Fruit fly (Drosophila melanogaster) whole organism, embryonic: ENCODE measurements around the gene VhaM9.7-b.

Experiments used
- BEAF-32 ChIP-seq: fragments of 200-800 bp; sonication (Bioruptor generic); optimal IDR thresholded peaks from 3 replicates; lab custom pipeline; 2017; ENCODE audit warnings: missing biosample characterization, missing genetic modification characterization, mild to moderate bottlenecking, moderate library complexity, missing genetic modification reagents
- CG10274 ChIP-seq: fragments of 200-800 bp; sonication (Bioruptor generic); optimal IDR thresholded peaks from 3 replicates; lab custom pipeline; 2017; ENCODE audit warnings: missing biosample characterization, mild to moderate bottlenecking, missing genetic modification characterization
- CG11723 ChIP-seq: fragments of 200-800 bp; sonication (Bioruptor generic); optimal IDR thresholded peaks from 2 replicates; lab custom pipeline; 2017; ENCODE audit warnings: missing biosample characterization, mild to moderate bottlenecking, missing genetic modification characterization
- CG12299 ChIP-seq: fragments of 200-800 bp; sonication (Bioruptor generic); optimal IDR thresholded peaks from 2 replicates; lab custom pipeline; 2018; ENCODE audit warnings: missing biosample characterization, mild to moderate bottlenecking, missing genetic modification characterization
- CG16813 ChIP-seq: fragments of 200-800 bp; sonication (Bioruptor generic); IDR thresholded peaks from 3 replicates; pipeline ENCODE4 v1.3.6; 2022; ENCODE audit warnings: missing biosample characterization, missing genetic modification characterization; ENCODE audit not compliant: partially characterized antibody
- CG1792 ChIP-seq: fragments of 200-800 bp; sonication (Bioruptor generic); optimal IDR thresholded peaks from 2 replicates; lab custom pipeline; 2016; ENCODE audit warnings: missing biosample characterization, missing genetic modification characterization
- CG1832 ChIP-seq: fragments of 200-800 bp; sonication (Bioruptor generic); optimal IDR thresholded peaks from 2 replicates; lab custom pipeline; 2017; ENCODE audit warnings: missing biosample characterization, mild to moderate bottlenecking, missing genetic modification characterization, inconsistent platforms
- CG18599 ChIP-seq: fragments of 200-800 bp; sonication (Bioruptor generic); optimal IDR thresholded peaks from 3 replicates; lab custom pipeline; 2017; ENCODE audit warnings: missing biosample characterization, missing genetic modification characterization, mild to moderate bottlenecking, moderate library complexity, missing genetic modification reagents
- CG2889 ChIP-seq: fragments of 200-800 bp; sonication (Bioruptor generic); IDR thresholded peaks from 3 replicates; pipeline ENCODE4 v1.3.6; 2022; ENCODE audit warnings: missing biosample characterization, missing genetic modification characterization
- CG31388 ChIP-seq: fragments of 200-800 bp; sonication (Bioruptor generic); optimal IDR thresholded peaks from 2 replicates; lab custom pipeline; 2016; ENCODE audit warnings: missing biosample characterization, missing genetic modification characterization
- CG32767 ChIP-seq: fragments of 200-800 bp; sonication (Bioruptor generic); IDR thresholded peaks from 2 replicates; pipeline ENCODE4 v1.3.6; 2022; ENCODE audit warnings: missing biosample characterization, missing genetic modification characterization
- CG3281 ChIP-seq: fragments of 200-800 bp; sonication (Bioruptor generic); optimal IDR thresholded peaks from 3 replicates; lab custom pipeline; 2017; ENCODE audit warnings: missing biosample characterization, mild to moderate bottlenecking, missing genetic modification characterization
- CG3726 ChIP-seq: fragments of 200-800 bp; sonication (Bioruptor generic); IDR thresholded peaks from 3 replicates; pipeline ENCODE4, ENCODE4 v1.3.6; 2022; ENCODE audit warnings: missing biosample characterization, missing genetic modification characterization
- CG4707 ChIP-seq: fragments of 200-800 bp; sonication (Bioruptor generic); optimal IDR thresholded peaks from 2 replicates; lab custom pipeline; 2018; ENCODE audit warnings: missing biosample characterization, mild to moderate bottlenecking, missing genetic modification characterization, moderate library complexity
- CG4820 ChIP-seq: fragments of 200-800 bp; sonication (Bioruptor generic); optimal IDR thresholded peaks from 3 replicates; lab custom pipeline; 2016; ENCODE audit warnings: missing biosample characterization, missing genetic modification characterization
- CG5245 ChIP-seq: fragments of 200-800 bp; sonication (Bioruptor generic); optimal IDR thresholded peaks from 3 replicates; lab custom pipeline; 2016; ENCODE audit warnings: missing biosample characterization, missing genetic modification characterization
- CG6854 ChIP-seq: fragments of 200-800 bp; sonication (Bioruptor generic); optimal IDR thresholded peaks from 3 replicates; lab custom pipeline; 2017; ENCODE audit warnings: missing biosample characterization, mild to moderate bottlenecking, missing genetic modification characterization
- CG7271 ChIP-seq: fragments of 200-800 bp; sonication (Bioruptor generic); optimal IDR thresholded peaks from 2 replicates; lab custom pipeline; 2018; ENCODE audit warnings: missing biosample characterization, mild to moderate bottlenecking, missing genetic modification characterization, moderate library complexity
- CG8944 ChIP-seq: fragments of 200-800 bp; sonication (Bioruptor generic); optimal IDR thresholded peaks from 3 replicates; lab custom pipeline; 2016; ENCODE audit warnings: missing biosample characterization, missing genetic modification characterization
- CG9609 ChIP-seq: fragments of 200-800 bp; sonication (Bioruptor generic); optimal IDR thresholded peaks from 3 replicates; lab custom pipeline; 2016; ENCODE audit warnings: missing biosample characterization, missing genetic modification characterization
- CTCF ChIP-seq: fragments of 200-800 bp; sonication (Bioruptor generic); optimal IDR thresholded peaks from 2 replicates; lab custom pipeline; 2017; ENCODE audit warnings: missing biosample characterization, mild to moderate bottlenecking, missing genetic modification characterization, moderate library complexity
- Camta ChIP-seq: fragments of 200-800 bp; sonication (Bioruptor generic); optimal IDR thresholded peaks from 2 replicates; lab custom pipeline; 2016; ENCODE audit warnings: missing biosample characterization, missing genetic modification characterization
- CkIIα-i1 ChIP-seq: fragments of 200-800 bp; sonication (Bioruptor generic); IDR thresholded peaks from 2 replicates; pipeline ENCODE4 v1.3.6; 2022; ENCODE audit warnings: missing biosample characterization, missing genetic modification characterization
- Dll ChIP-seq: fragments of 200-800 bp; sonication (Bioruptor generic); IDR thresholded peaks from 4 replicates; pipeline ENCODE4 v1.3.6; 2022; ENCODE audit warnings: missing biosample characterization, missing genetic modification characterization; ENCODE audit not compliant: partially characterized antibody
- Hand ChIP-seq: fragments of 200-800 bp; sonication (Bioruptor generic); optimal IDR thresholded peaks from 2 replicates; lab custom pipeline; 2017; ENCODE audit warnings: mild to moderate bottlenecking, missing biosample characterization, missing genetic modification reagents, missing genetic modification characterization
- MTF-1 ChIP-seq: fragments of 200-800 bp; sonication (Bioruptor generic); optimal IDR thresholded peaks from 2 replicates; lab custom pipeline; 2018; ENCODE audit warnings: missing biosample characterization, mild to moderate bottlenecking, missing genetic modification characterization, borderline replicate concordance
- Myb ChIP-seq: fragments of 200-800 bp; sonication (Bioruptor generic); optimal IDR thresholded peaks from 2 replicates; lab custom pipeline; 2016; ENCODE audit warnings: missing biosample characterization, missing genetic modification characterization
- NK7.1 ChIP-seq: fragments of 200-800 bp; sonication (Bioruptor generic); optimal IDR thresholded peaks from 3 replicates; lab custom pipeline; 2016; ENCODE audit warnings: missing biosample characterization, missing genetic modification characterization
- Pdp1 ChIP-seq, 2 experiments: fragments of 200-800 bp; sonication (Bioruptor generic); optimal IDR thresholded peaks; 3 replicates each; lab custom pipeline; 2016; ENCODE audit warnings: missing biosample characterization in 2 of 2, missing genetic modification characterization in 2 of 2, mild to moderate bottlenecking in 1 of 2, moderate library complexity in 1 of 2
- Rx ChIP-seq: fragments of 200-800 bp; sonication (Bioruptor generic); IDR thresholded peaks from 2 replicates; pipeline ENCODE4 v1.3.6; 2022; ENCODE audit warnings: missing biosample characterization, missing genetic modification characterization
- Stat92E ChIP-seq, 3 experiments: fragments of >200 bp in 2 of 3; fragments of 200-800 bp in 1 of 3; sonication (Bioruptor generic) in 1 of 3; optimal IDR thresholded peaks; 2 replicates each; lab custom pipeline; 2017 to 2019; ENCODE audit warnings: missing biosample characterization in 3 of 3, missing genetic modification characterization in 3 of 3, mild to moderate bottlenecking in 1 of 3, moderate library complexity in 1 of 3
- ase ChIP-seq: fragments of 200-800 bp; sonication (Bioruptor generic); IDR thresholded peaks from 3 replicates; pipeline ENCODE4 v1.3.6; 2022; ENCODE audit warnings: missing biosample characterization, missing genetic modification characterization
- crp ChIP-seq, 2 experiments: fragments of 200-800 bp; sonication (Bioruptor generic); optimal IDR thresholded peaks; 2 replicates in 1 of 2; 3 replicates in 1 of 2; lab custom pipeline; 2017; ENCODE audit warnings: missing biosample characterization in 2 of 2, missing genetic modification characterization in 2 of 2, mild to moderate bottlenecking in 1 of 2, moderate library complexity in 1 of 2
- danr ChIP-seq: fragments of 200-800 bp; sonication (Bioruptor generic); IDR thresholded peaks from 2 replicates; pipeline ENCODE4 v1.3.6; 2022; ENCODE audit warnings: missing biosample characterization, missing genetic modification characterization
- dm ChIP-seq: fragments of 200-800 bp; sonication (Bioruptor generic); optimal IDR thresholded peaks from 3 replicates; lab custom pipeline; 2016; ENCODE audit warnings: missing biosample characterization, missing genetic modification characterization
- eyg ChIP-seq: fragments of 200-800 bp; sonication (Bioruptor generic); optimal IDR thresholded peaks from 3 replicates; lab custom pipeline; 2016; ENCODE audit warnings: missing biosample characterization, missing genetic modification characterization
- ftz-f1 ChIP-seq: fragments of 200-800 bp; sonication (Bioruptor generic); optimal IDR thresholded peaks from 2 replicates; lab custom pipeline; 2016; ENCODE audit warnings: missing biosample characterization, missing genetic modification characterization
- gcm ChIP-seq: fragments of 200-800 bp; sonication (Bioruptor generic); optimal IDR thresholded peaks from 2 replicates; lab custom pipeline; 2019; ENCODE audit warnings: missing biosample characterization, mild to moderate bottlenecking, missing genetic modification characterization, moderate library complexity
- grau ChIP-seq: fragments of 200-800 bp; optimal IDR thresholded peaks from 3 replicates; lab custom pipeline; 2019; ENCODE audit warnings: missing biosample characterization, mild to moderate bottlenecking, missing genetic modification characterization, moderate library complexity
- hb ChIP-seq: fragments of 200-800 bp; sonication (Bioruptor generic); IDR thresholded peaks from 3 replicates; pipeline ENCODE4 v1.3.6; 2022; ENCODE audit warnings: missing biosample characterization, missing genetic modification characterization; ENCODE audit not compliant: partially characterized antibody
- hkb ChIP-seq, 2 experiments: fragments of 200-800 bp in 1 of 2; fragments of >200 bp in 1 of 2; sonication (Bioruptor generic) in 1 of 2; IDR thresholded peaks in 1 of 2; optimal IDR thresholded peaks in 1 of 2; 2 replicates each; pipeline versions ENCODE4 v1.3.6 to Lab custom; 2017 to 2022; ENCODE audit warnings: missing biosample characterization in 1 of 2, missing genetic modification characterization in 1 of 2
- inv ChIP-seq: fragments of 200-800 bp; sonication (Bioruptor generic); IDR thresholded peaks from 2 replicates; pipeline ENCODE4 v1.3.6; 2022; ENCODE audit warnings: missing biosample characterization, missing genetic modification characterization; ENCODE audit not compliant: partially characterized antibody
- mam ChIP-seq: fragments of 200-800 bp; sonication (Bioruptor generic); optimal IDR thresholded peaks from 3 replicates; lab custom pipeline; 2016; ENCODE audit warnings: missing biosample characterization, missing genetic modification characterization
- org-1 ChIP-seq: fragments of 200-800 bp; sonication (Bioruptor generic); optimal IDR thresholded peaks from 2 replicates; lab custom pipeline; 2017; ENCODE audit warnings: missing biosample characterization, missing genetic modification characterization
- sens ChIP-seq: fragments of 200-800 bp; sonication (Bioruptor generic); peaks from one replicate; lab custom pipeline; 2016; ENCODE audit warnings: missing biosample characterization, missing genetic modification characterization
- seq ChIP-seq: fragments of 200-800 bp; sonication (Bioruptor generic); IDR thresholded peaks from 2 replicates; pipeline ENCODE4 v1.3.6; 2022; ENCODE audit warnings: missing biosample characterization, missing genetic modification characterization
- tin ChIP-seq: fragments of 200-800 bp; sonication (Bioruptor generic); optimal IDR thresholded peaks from 3 replicates; lab custom pipeline; 2016; ENCODE audit warnings: missing biosample characterization, missing genetic modification characterization
- ttk ChIP-seq: fragments of 200-800 bp; sonication (Bioruptor generic); IDR thresholded peaks from 2 replicates; pipeline ENCODE4 v2.1.2; 2022; ENCODE audit warnings: missing biosample characterization, missing genetic modification characterization
- tup ChIP-seq: fragments of 200-800 bp; sonication (Bioruptor generic); optimal IDR thresholded peaks from 2 replicates; lab custom pipeline; 2016; ENCODE audit warnings: missing biosample characterization, mild to moderate bottlenecking, missing genetic modification characterization, moderate library complexity
- unpg ChIP-seq: fragments of 200-800 bp; sonication (Bioruptor generic); optimal IDR thresholded peaks from 3 replicates; lab custom pipeline; 2018; ENCODE audit warnings: missing biosample characterization, mild to moderate bottlenecking, missing genetic modification characterization, moderate library complexity
- zen2 ChIP-seq: fragments of 200-800 bp; sonication (Bioruptor generic); IDR thresholded peaks from 3 replicates; pipeline ENCODE4 v1.3.6; 2022; ENCODE audit warnings: missing biosample characterization, missing genetic modification characterization; ENCODE audit not compliant: partially characterized antibody

The VhaM9.7-b gene

DNA sequence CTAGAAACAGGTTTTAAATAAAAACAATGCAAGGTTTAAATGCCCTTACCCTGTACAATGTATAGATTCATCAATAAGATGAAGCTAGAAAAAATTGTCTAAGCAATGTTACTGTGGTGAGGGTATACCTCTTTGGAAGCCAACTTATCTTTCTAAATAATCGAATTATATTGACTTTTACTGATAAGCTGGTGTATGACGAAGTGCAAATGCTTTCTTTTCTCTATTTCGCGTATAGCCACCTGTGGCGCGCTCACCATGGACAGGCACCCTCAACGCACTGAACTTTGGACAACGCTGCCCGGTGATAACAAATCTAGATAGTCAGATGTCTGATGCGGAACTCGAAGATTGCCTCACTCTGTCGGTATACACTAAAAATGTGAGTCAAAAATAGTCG lies 37.7 kb upstream of the VhaM9.7-b start (continued):
- TF ChIP-seq CG11723 (no peak), inv (GFP tag; lab: Robert Waterston, UW) (no peak), CG4820 (no peak), ttk (GFP tag; lab: Robert Waterston, UW) (0 out of 2 replicates have a peak, but pooled peaks have one; percentile 15), CG3726 (no peak), CG1792 (no peak), unpg (GFP tag; lab: Kevin White, UChicago) (peak; percentile 5), danr (GFP tag; lab: Robert Waterston, UW) (no peak), gcm (GFP tag; lab: Kevin White, UChicago) (no peak), MTF-1 (GFP tag; lab: Kevin White, UChicago) (no peak), CkIIα-i1 (GFP tag; lab: Robert Waterston, UW) (no peak), CG9609 (GFP tag; lab: Kevin White, UChicago) (no peak), Hand (GFP tag; lab: Kevin White, UChicago) (no peak), ase (GFP tag; lab: Robert Waterston, UW) (no peak), tup (GFP tag; lab: Kevin White, UChicago) (no peak), CG8944 (GFP tag; lab: Kevin White, UChicago) (no peak), Dll (GFP tag; lab: Robert Waterston, UW) (no peak), CG5245 (GFP tag; lab: Kevin White, UChicago) (no peak), CG2889 (no peak), CG4707 (GFP tag; lab: Kevin White, UChicago) (no peak), CG32767 (GFP tag; lab: Robert Waterston, UW) (no peak), seq (GFP tag; lab: Robert Waterston, UW) (no peak), CG18599 (GFP tag; lab: Kevin White, UChicago) (peak; percentile 34), CG7271 (tag; lab: Kevin White, UChicago) (no peak), CG16813 (no peak), CG6854 (GFP tag; lab: Kevin White, UChicago) (no peak), CG3281 (GFP tag; lab: Kevin White, UChicago) (no peak), mam (GFP tag; lab: Kevin White, UChicago) (no peak), Rx (GFP tag; lab: Robert Waterston, UW) (no peak), Pdp1 (GFP tag; optimal IDR thresholded peaks at IDR 0.05; lab: Kevin White, UChicago) (peak in 1 of 2 experiments; percentile 18), crp (GFP tag; optimal IDR thresholded peaks at IDR 0.05; lab: Kevin White, UChicago) (no peak), CG1832 (GFP tag; lab: Kevin White, UChicago) (no peak), eyg (GFP tag; lab: Kevin White, UChicago) (no peak), hkb (optimal IDR thresholded peaks at IDR 0.05; lab: Kevin White, UChicago) (no peak), hkb (GFP tag; IDR thresholded peaks at IDR 0.05; lab: Robert Waterston, UW) (0 out of 2 replicates have a peak, but pooled peaks have one; percentile 50), Stat92E (GFP tag; optimal IDR thresholded peaks at IDR 0.05; lab: Kevin White, UChicago) (no peak), zen2 (no peak), BEAF-32 (GFP tag; lab: Kevin White, UChicago) (no peak), Myb (GFP tag; lab: Kevin White, UChicago) (no peak), CG10274 (GFP tag; lab: Kevin White, UChicago) (no peak), grau (tag; lab: Kevin White, UChicago) (peak; percentile 25), org-1 (no peak), tin (GFP tag; lab: Kevin White, UChicago) (no peak), hb (GFP tag; lab: Robert Waterston, UW) (no peak), sens (GFP tag; lab: Kevin White, UChicago) (no peak), Camta (GFP tag; lab: Kevin White, UChicago) (no peak), CTCF (GFP tag; lab: Kevin White, UChicago) (no peak), dm (GFP tag; lab: Kevin White, UChicago) (no peak), CG12299 (tag; lab: Kevin White, UChicago) (no peak), NK7.1 (GFP tag; lab: Kevin White, UChicago) (no peak), ftz-f1 (GFP tag; lab: Kevin White, UChicago) (no peak), CG31388 (GFP tag; lab: Kevin White, UChicago) (no peak)
